Fruit fly (Drosophila melanogaster): ENCODE data around the gene Hmu.
A peak's percentile ranks its signal among the peaks of the same experiment; 100 is the strongest.

The Hmu gene

DNA sequence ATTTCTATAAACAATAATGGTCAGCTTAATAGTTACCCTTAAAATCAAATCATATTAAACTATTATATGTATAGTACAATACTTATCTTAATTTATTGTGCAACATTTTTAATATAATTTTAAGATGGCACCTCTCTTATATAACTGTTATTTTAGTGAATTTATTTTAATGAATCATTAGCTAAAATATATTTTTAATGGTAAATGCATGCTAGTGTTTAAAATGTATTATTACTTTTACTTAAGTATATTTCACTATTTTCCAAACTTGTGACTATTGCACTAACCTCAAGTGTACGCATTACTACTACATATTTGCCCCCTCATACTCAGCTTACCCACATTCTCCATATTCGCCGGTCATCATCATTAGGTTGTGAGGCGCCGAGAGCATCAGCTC is 42.3 kb upstream of the Hmu start (continued):
- TF ChIP-seq zen (tag; optimal IDR thresholded peaks at IDR 0.05) (peak; percentile 61), CG15073 (GFP tag; optimal IDR thresholded peaks at IDR 0.05) (no peak), CG6683 (GFP tag; optimal IDR thresholded peaks at IDR 0.05) (peak; percentile 7), CG11247 (GFP tag; IDR thresholded peaks at IDR 0.05) (no peak), CG30020 (tag; optimal IDR thresholded peaks at IDR 0.05) (peak; percentile 68), Dad (GFP tag; optimal IDR thresholded peaks at IDR 0.05) (no peak), Blimp-1 (GFP tag; optimal IDR thresholded peaks at IDR 0.05) (peak; percentile 88), pros (GFP tag; optimal IDR thresholded peaks at IDR 0.05) (peak; percentile 35), CG12236 (GFP tag; optimal IDR thresholded peaks at IDR 0.05) (no peak), CG10366 (GFP tag; IDR thresholded peaks at IDR 0.05) (0 out of 2 replicates have a peak, but pooled peaks have one; percentile 12), vfl (GFP tag; optimal IDR thresholded peaks at IDR 0.05) (no peak), croc (GFP tag; conservative IDR thresholded peaks at IDR 0.05) (peak; percentile 51; the same call in 2 of the 3 replicates), CG1792 (GFP tag; optimal IDR thresholded peaks at IDR 0.05) (no peak), CG34422 (GFP tag; IDR thresholded peaks at IDR 0.05) (0 out of 3 replicates have a peak, but pooled peaks have one; percentile 28), CG33213 (GFP tag; optimal IDR thresholded peaks at IDR 0.05) (no peak), CG13424 (tag; optimal IDR thresholded peaks at IDR 0.05) (peak; percentile 93), hb (GFP tag; IDR thresholded peaks at IDR 0.05; ENCODE audit: partially characterized antibody) (no peak), CG17186 (GFP tag; optimal IDR thresholded peaks at IDR 0.05) (no peak), CG18764 (GFP tag; optimal IDR thresholded peaks at IDR 0.05) (peak; percentile 27), CG17328 (GFP tag; IDR thresholded peaks at IDR 0.05) (peak; percentile 61; the same call in 1 of the 2 replicates), bsh (GFP tag; optimal IDR thresholded peaks at IDR 0.05) (peak; percentile 25 to 87), E2f2 (GFP tag; IDR thresholded peaks at IDR 0.05) (peak; percentile 41; the same call in 1 of the 2 replicates), CG11504 (tag; optimal IDR thresholded peaks at IDR 0.05) (peak; percentile 94), CG12219 (GFP tag; optimal IDR thresholded peaks at IDR 0.05) (peak; percentile 61), Deaf1 (tag; optimal IDR thresholded peaks at IDR 0.05) (peak; percentile 75), CG4820 (GFP tag; optimal IDR thresholded peaks at IDR 0.05) (peak; percentile 50), CG8290 (GFP tag; optimal IDR thresholded peaks at IDR 0.05) (peak; percentile 24), CG8290 (tag; optimal IDR thresholded peaks at IDR 0.05) (peak in 1 of 2 experiments; percentile 38), ATbp (GFP tag; optimal IDR thresholded peaks at IDR 0.05) (peak; percentile 53), CG17361 (GFP tag; IDR thresholded peaks at IDR 0.05) (peak; percentile 94), ro (GFP tag; IDR thresholded peaks at IDR 0.05) (peak; percentile 13; the same call in 1 of the 2 replicates), CG12391 (tag; optimal IDR thresholded peaks at IDR 0.05) (peak; percentile 91), CG16815 (GFP tag; optimal IDR thresholded peaks at IDR 0.05) (peak; percentile 62), cwo (GFP tag; optimal IDR thresholded peaks at IDR 0.05) (peak; percentile 78), tll (GFP tag; optimal IDR thresholded peaks at IDR 0.05) (no peak), chif (GFP tag; optimal IDR thresholded peaks at IDR 0.05) (peak in 1 of 2 experiments; percentile 14), jumu (GFP tag; optimal IDR thresholded peaks at IDR 0.05) (no peak), Nf-YB (GFP tag; optimal IDR thresholded peaks at IDR 0.05) (peak; percentile 71), nerfin-1 (tag; optimal IDR thresholded peaks at IDR 0.05) (peak; percentile 87), CG4424 (GFP tag; optimal IDR thresholded peaks at IDR 0.05) (peak; percentile 42), hkb (optimal IDR thresholded peaks at IDR 0.05) (no peak), hkb (GFP tag; IDR thresholded peaks at IDR 0.05) (0 out of 2 replicates have a peak, but pooled peaks have one; percentile 61), p53 (GFP tag; optimal IDR thresholded peaks at IDR 0.05) (no peak), CG14014 (GFP tag; IDR thresholded peaks at IDR 0.05) (no peak), gt (GFP tag; IDR thresholded peaks at IDR 0.05) (no peak), pnt (GFP tag; optimal IDR thresholded peaks at IDR 0.05) (no peak), Aef1 (GFP tag; IDR thresholded peaks at IDR 0.05) (no peak), CG4707 (GFP tag; optimal IDR thresholded peaks at IDR 0.05) (peak; percentile 1), CoRest (tag; optimal IDR thresholded peaks at IDR 0.05) (peak; percentile 92), CG9876 (GFP tag; optimal IDR thresholded peaks at IDR 0.05) (no peak), lilli (GFP tag; optimal IDR thresholded peaks at IDR 0.05) (peak; percentile 1)

Data from whole organism, embryonic.